Worm (Caenorhabditis elegans) whole organism, L4 larva: ENCODE measurements around the gene cest-28.
A peak's percentile ranks its signal among the peaks of the same experiment; 100 is the strongest.

Source experiments
- T20F7.1 ChIP-seq: fragments of 200-800 bp; sonication (Bioruptor generic); optimal IDR thresholded peaks from 2 replicates; lab custom pipeline; 2018; ENCODE audit warnings: mild to moderate bottlenecking, missing genetic modification characterization, missing compliant biosample characterization
- T26A8.4 ChIP-seq: fragments of 200-800 bp; sonication (Bioruptor generic); IDR thresholded peaks from 2 replicates; pipeline ENCODE4 v1.3.6; 2022; ENCODE audit warnings: missing genetic modification characterization, missing compliant biosample characterization
- Y105C5A.15 ChIP-seq: fragments of 200-800 bp; sonication (Bioruptor generic); IDR thresholded peaks from 2 replicates; pipeline ENCODE4 v1.3.6; 2022; ENCODE audit warnings: missing genetic modification characterization, missing compliant biosample characterization
- ZK337.2 ChIP-seq: fragments of 200-800 bp; sonication (Bioruptor generic); IDR thresholded peaks from 2 replicates; pipeline ENCODE4 v1.3.6; 2022; ENCODE audit warnings: missing genetic modification reagents, missing genetic modification characterization, missing compliant biosample characterization
- aha-1 ChIP-seq: fragments of 150-350 bp; peaks from one replicate; lab custom pipeline; 2014; ENCODE audit warnings: missing biosample characterization, missing genetic modification characterization
- aly-2 ChIP-seq: sonication (generic microtip); optimal IDR thresholded peaks from 2 replicates; lab custom pipeline; 2018; ENCODE audit warnings: missing biosample characterization, missing genetic modification characterization
- ceh-20 ChIP-seq: fragments of 200-800 bp; sonication (Bioruptor generic); IDR thresholded peaks from 2 replicates; pipeline ENCODE4 v1.3.6; 2022; ENCODE audit warnings: missing genetic modification reagents, missing genetic modification characterization, missing compliant biosample characterization
- ceh-32 ChIP-seq: sonication (generic microtip); optimal IDR thresholded peaks from 2 replicates; lab custom pipeline; 2016; ENCODE audit warnings: mild to moderate bottlenecking, missing genetic modification characterization, missing compliant biosample characterization; ENCODE audit not compliant: poor library complexity
- ceh-44 ChIP-seq: fragments of 200-800 bp; sonication (Bioruptor generic); IDR thresholded peaks from 2 replicates; pipeline ENCODE4 v1.3.6; 2022; ENCODE audit warnings: missing genetic modification reagents, missing genetic modification characterization, missing compliant biosample characterization
- ceh-62 ChIP-seq: sonication (generic microtip); optimal IDR thresholded peaks from 2 replicates; lab custom pipeline; 2017; ENCODE audit warnings: missing biosample characterization, missing genetic modification characterization
- ceh-82 ChIP-seq: sonication (generic microtip); optimal IDR thresholded peaks from 2 replicates; lab custom pipeline; 2017; ENCODE audit warnings: missing biosample characterization, missing genetic modification characterization
- cey-2 ChIP-seq: sonication (generic microtip); optimal IDR thresholded peaks from 3 replicates; lab custom pipeline; 2017; ENCODE audit warnings: missing genetic modification characterization, mild to moderate bottlenecking, missing compliant biosample characterization, antibody characterized with exemption, borderline replicate concordance; ENCODE audit not compliant: insufficient read depth
- daf-16 ChIP-seq, 3 experiments: sonication (generic microtip); optimal IDR thresholded peaks; 2 replicates each; lab custom pipeline; 2016 to 2017; ENCODE audit warnings: missing genetic modification characterization in 3 of 3, missing genetic modification reagents in 3 of 3, mild to moderate bottlenecking in 2 of 3, missing compliant biosample characterization in 2 of 3, missing biosample characterization in 1 of 3, moderate library complexity in 1 of 3
- dmd-6 ChIP-seq: fragments of 200-800 bp; sonication (Bioruptor generic); IDR thresholded peaks from 2 replicates; pipeline ENCODE4 v1.3.6; 2022; ENCODE audit warnings: missing genetic modification reagents, missing genetic modification characterization, missing compliant biosample characterization
- dve-1 ChIP-seq: sonication (generic microtip); optimal IDR thresholded peaks from 2 replicates; lab custom pipeline; 2017; ENCODE audit warnings: antibody characterized with exemption, mild to moderate bottlenecking, missing genetic modification characterization, missing compliant biosample characterization; ENCODE audit not compliant: insufficient read depth
- fkh-10 ChIP-seq: fragments of 150-350 bp; optimal IDR thresholded peaks from 2 replicates; lab custom pipeline; 2014; ENCODE audit warnings: missing biosample characterization, missing genetic modification reagents, missing genetic modification characterization
- fos-1 ChIP-seq: fragments of 150-350 bp; optimal IDR thresholded peaks from 2 replicates; lab custom pipeline; 2014; ENCODE audit warnings: missing biosample characterization, missing genetic modification characterization
- hlh-11 ChIP-seq: fragments of 200-800 bp; sonication (Bioruptor generic); optimal IDR thresholded peaks from 2 replicates; lab custom pipeline; 2018; ENCODE audit warnings: mild to moderate bottlenecking, missing genetic modification characterization, missing compliant biosample characterization
- hlh-30 ChIP-seq: sonication (generic microtip); optimal IDR thresholded peaks from 2 replicates; lab custom pipeline; 2017; ENCODE audit warnings: antibody characterized with exemption, mild to moderate bottlenecking, missing genetic modification characterization, missing compliant biosample characterization; ENCODE audit not compliant: insufficient read depth
- hmg-1.1 ChIP-seq: fragments of 200-800 bp; sonication (Bioruptor generic); IDR thresholded peaks from 2 replicates; pipeline ENCODE4 v1.3.6; 2022; ENCODE audit warnings: missing genetic modification reagents, missing genetic modification characterization, missing compliant biosample characterization
- lin-1 ChIP-seq: fragments of 200-800 bp; sonication (Bioruptor generic); IDR thresholded peaks from 2 replicates; pipeline ENCODE4 v1.3.6; 2022; ENCODE audit warnings: missing genetic modification reagents, missing genetic modification characterization, missing compliant biosample characterization
- lin-13 ChIP-seq: fragments of 150-350 bp; optimal IDR thresholded peaks from 2 replicates; lab custom pipeline; 2014; ENCODE audit warnings: missing biosample characterization, missing genetic modification reagents, missing genetic modification characterization
- lin-38 ChIP-seq: fragments of 200-800 bp; sonication (Bioruptor generic); IDR thresholded peaks from 2 replicates; pipeline ENCODE4 v1.3.6; 2022; ENCODE audit warnings: missing genetic modification reagents, missing genetic modification characterization, missing compliant biosample characterization
- lsy-2 ChIP-seq, 2 experiments: fragments of 150-350 bp in 1 of 2; sonication (generic microtip) in 1 of 2; optimal IDR thresholded peaks; 2 replicates each; lab custom pipeline; 2014 to 2017; ENCODE audit warnings: missing biosample characterization in 2 of 2, missing genetic modification characterization in 2 of 2
- mdt-29 ChIP-seq: fragments of 200-800 bp; sonication (Bioruptor generic); IDR thresholded peaks from 2 replicates; pipeline ENCODE4 v1.3.6; 2022; ENCODE audit warnings: missing genetic modification reagents, missing genetic modification characterization, missing compliant biosample characterization
- mep-1 ChIP-seq: fragments of 150-350 bp; sonication (generic microtip); optimal IDR thresholded peaks from 3 replicates; lab custom pipeline; 2014; ENCODE audit warnings: missing biosample characterization, missing genetic modification characterization
- mes-2 ChIP-seq: sonication (generic microtip); optimal IDR thresholded peaks from 2 replicates; lab custom pipeline; 2016; ENCODE audit warnings: missing genotype, mild to moderate bottlenecking, missing genetic modification characterization, missing compliant biosample characterization; ENCODE audit not compliant: poor library complexity, severe bottlenecking
- mxl-2 ChIP-seq: fragments of 200-800 bp; sonication (Bioruptor generic); conservative IDR thresholded peaks from 2 replicates; pipeline ENCODE4 v1.3.6; 2022; ENCODE audit warnings: missing genetic modification reagents, missing genetic modification characterization, missing compliant biosample characterization
- mxl-3 ChIP-seq: fragments of 200-800 bp; sonication (Bioruptor generic); optimal IDR thresholded peaks from 2 replicates; lab custom pipeline; 2018; ENCODE audit warnings: mild to moderate bottlenecking, missing genetic modification characterization, missing compliant biosample characterization
- nhr-10 ChIP-seq: fragments of 150-350 bp; optimal IDR thresholded peaks from 2 replicates; lab custom pipeline; 2014; ENCODE audit warnings: missing biosample characterization, missing genetic modification characterization
- nhr-102 ChIP-seq: sonication (generic microtip); optimal IDR thresholded peaks from 2 replicates; lab custom pipeline; 2016; ENCODE audit warnings: mild to moderate bottlenecking, missing genetic modification characterization, moderate library complexity, missing compliant biosample characterization
- nhr-28 ChIP-seq: fragments of 150-350 bp; optimal IDR thresholded peaks from 2 replicates; lab custom pipeline; 2014; ENCODE audit warnings: missing biosample characterization, missing genetic modification characterization
- nhr-41 ChIP-seq: fragments of 200-800 bp; sonication (Bioruptor generic); IDR thresholded peaks from 2 replicates; pipeline ENCODE4 v1.3.6; 2022; ENCODE audit warnings: missing genetic modification reagents, missing genetic modification characterization, missing compliant biosample characterization
- nhr-48 ChIP-seq: sonication (generic microtip); optimal IDR thresholded peaks from 2 replicates; lab custom pipeline; 2016; ENCODE audit warnings: mild to moderate bottlenecking, missing genetic modification characterization, missing compliant biosample characterization
- nhr-6 ChIP-seq: fragments of 150-350 bp; optimal IDR thresholded peaks from 2 replicates; lab custom pipeline; 2014; ENCODE audit warnings: missing biosample characterization, missing genetic modification characterization
- nhr-77 ChIP-seq: fragments of 150-350 bp; optimal IDR thresholded peaks from 2 replicates; lab custom pipeline; 2014; ENCODE audit warnings: missing biosample characterization, missing genetic modification characterization
- php-3 ChIP-seq: fragments of 200-800 bp; sonication (Bioruptor generic); IDR thresholded peaks from 2 replicates; pipeline ENCODE4 v1.3.6; 2022; ENCODE audit warnings: missing genetic modification reagents, missing genetic modification characterization, missing compliant biosample characterization
- pqm-1 ChIP-seq: sonication (generic microtip); optimal IDR thresholded peaks from 2 replicates; lab custom pipeline; 2017; ENCODE audit warnings: missing biosample characterization, missing genetic modification characterization
- sdz-12 ChIP-seq: fragments of 200-800 bp; sonication (Bioruptor generic); optimal IDR thresholded peaks from 2 replicates; lab custom pipeline; 2018; ENCODE audit warnings: mild to moderate bottlenecking, missing genetic modification characterization, missing compliant biosample characterization
- set-16 ChIP-seq: fragments of 200-800 bp; sonication (Bioruptor generic); IDR thresholded peaks from 2 replicates; pipeline ENCODE4 v1.3.6; 2022; ENCODE audit warnings: missing genetic modification reagents, missing genetic modification characterization, missing compliant biosample characterization
- skn-1 ChIP-seq: fragments of 150-350 bp; optimal IDR thresholded peaks from 2 replicates; lab custom pipeline; 2014; ENCODE audit warnings: missing biosample characterization, missing genetic modification characterization
- tra-1 ChIP-seq: fragments of 200-800 bp; sonication (Bioruptor generic); IDR thresholded peaks from 2 replicates; pipeline ENCODE4 v1.3.6; 2022; ENCODE audit warnings: missing genetic modification reagents, missing genetic modification characterization, missing compliant biosample characterization
- unc-130 ChIP-seq: sonication (generic microtip); optimal IDR thresholded peaks from 2 replicates; lab custom pipeline; 2016; ENCODE audit warnings: missing genetic modification reagents, missing genetic modification characterization, missing compliant biosample characterization
- unc-62 ChIP-seq, 3 experiments: fragments of 150-350 bp in 1 of 3; sonication (generic microtip); optimal IDR thresholded peaks in 2 of 3; peaks in 1 of 3; 1 replicate in 1 of 3; 2 replicates in 2 of 3; lab custom pipeline; 2014 to 2017; ENCODE audit warnings: missing biosample characterization in 3 of 3, missing genetic modification characterization in 3 of 3, missing genetic modification reagents in 3 of 3, missing genotype in 1 of 3
- zag-1 ChIP-seq: fragments of 150-350 bp; optimal IDR thresholded peaks from 2 replicates; lab custom pipeline; 2014; ENCODE audit warnings: missing biosample characterization, missing genetic modification characterization
- ztf-11 ChIP-seq: fragments of 150-350 bp; optimal IDR thresholded peaks from 2 replicates; lab custom pipeline; 2014; ENCODE audit warnings: missing biosample characterization, missing genetic modification characterization

Gene cest-28

ce11 chrV:6705367-6705766 lies 35.7 kb downstream of the cest-28 start:
- TF ChIP-seq unc-62 (GFP tag; optimal IDR thresholded peaks at IDR 0.05 in 1 of 2; lab: Kevin White, UChicago) = no peak
- no peak for TF ChIP-seq unc-62 (tag; optimal IDR thresholded peaks at IDR 0.05; lab: Kevin White, UChicago)
- TF ChIP-seq skn-1 = no peak
- TF ChIP-seq unc-130 (GFP tag; lab: Kevin White, UChicago) = no peak
- no peak for TF ChIP-seq set-16
- TF ChIP-seq ceh-32 (tag; lab: Kevin White, UChicago) = no peak
- TF ChIP-seq nhr-41 = no peak
- no peak for TF ChIP-seq ceh-20 (GFP tag; lab: Robert Waterston, UW)
- TF ChIP-seq mxl-2 (GFP tag; lab: Robert Waterston, UW) = no peak

- TF ChIP-seq T26A8.4 (GFP tag; lab: Robert Waterston, UW) (no peak), lin-13 (no peak), hmg-1.1 (GFP tag; lab: Robert Waterston, UW) (no peak), nhr-6 (peak; percentile 28), mxl-3 (GFP tag; lab: Kevin White, UChicago) (peak; percentile 39), ceh-62 (tag; lab: Kevin White, UChicago) (no peak), lin-1 (0 out of 2 replicates have a peak, but pooled peaks have one; percentile 53), hlh-11 (tag; lab: Kevin White, UChicago) (peak; percentile 66), nhr-28 (tag; lab: Kevin White, UChicago) (peak; percentile 66), mes-2 (tag; lab: Kevin White, UChicago) (peak; percentile 11), T20F7.1 (GFP tag; lab: Kevin White, UChicago) (peak; percentile 79), nhr-77 (tag; lab: Kevin White, UChicago) (peak; percentile 62), dve-1 (tag; lab: Kevin White, UChicago) (peak; percentile 81), daf-16 (GFP tag; optimal IDR thresholded peaks at IDR 0.05; lab: Kevin White, UChicago) (no peak), daf-16 (tag; optimal IDR thresholded peaks at IDR 0.05; lab: Kevin White, UChicago) (peak; percentile 67), dmd-6 (GFP tag; lab: Robert Waterston, UW) (peak; percentile 76), mdt-29 (GFP tag; lab: Robert Waterston, UW) (no peak), zag-1 (tag; lab: Kevin White, UChicago) (no peak), tra-1 (GFP tag; lab: Robert Waterston, UW) (0 out of 2 replicates have a peak, but pooled peaks have one; percentile 33), pqm-1 (tag; lab: Kevin White, UChicago) (peak; percentile 84), mep-1 (peak; percentile 58), php-3 (GFP tag; lab: Robert Waterston, UW) (0 out of 2 replicates have a peak, but pooled peaks have one; percentile 7), lsy-2 (tag; optimal IDR thresholded peaks at IDR 0.05; lab: Kevin White, UChicago) (peak in 1 of 2 experiments; percentile 48), nhr-48 (tag; lab: Kevin White, UChicago) (peak; percentile 6), nhr-102 (tag; lab: Kevin White, UChicago) (peak; percentile 30), unc-62 (GFP tag; optimal IDR thresholded peaks at IDR 0.05 in 1 of 2; lab: Kevin White, UChicago) (no peak), unc-62 (tag; optimal IDR thresholded peaks at IDR 0.05; lab: Kevin White, UChicago) (no peak), hlh-30 (tag; lab: Kevin White, UChicago) (peak; percentile 44)
- TF ChIP-seq, all 104 proteins: peak for 19
Measured at ce11 chrV:6706771-6707170, 37.2 kb downstream of the cest-28 start, which contains the start of gene W02F12.4. TSS of gene W02F12.4 (minus strand) at chrV:6706934.

- TF ChIP-seq ceh-82 (tag; lab: Kevin White, UChicago) (no peak), nhr-48 (tag; lab: Kevin White, UChicago) (peak; percentile 35), mxl-3 (GFP tag; lab: Kevin White, UChicago) (peak; percentile 54), ceh-44 (no peak), mxl-2 (GFP tag; lab: Robert Waterston, UW) (no peak), lin-38 (GFP tag; lab: Robert Waterston, UW) (peak; percentile 59), fkh-10 (GFP tag; lab: Kevin White, UChicago) (no peak), lsy-2 (tag; optimal IDR thresholded peaks at IDR 0.05; lab: Kevin White, UChicago) (peak in 1 of 2 experiments; percentile 36), aly-2 (tag; lab: Kevin White, UChicago) (no peak), fos-1 (tag; lab: Kevin White, UChicago) (no peak), sdz-12 (no peak), ZK337.2 (no peak), Y105C5A.15 (no peak), cey-2 (tag; lab: Kevin White, UChicago) (no peak), nhr-10 (tag; lab: Kevin White, UChicago) (no peak), hmg-1.1 (GFP tag; lab: Robert Waterston, UW) (peak; percentile 50; the same call in 1 of the 2 replicates), ztf-11 (tag; lab: Kevin White, UChicago) (no peak), aha-1 (tag; lab: Kevin White, UChicago) (no peak)
Measured at ce11 chrV:6709050-6709683, 39.5 kb downstream of the cest-28 start, which contains the start of gene dlst-1. TSS of gene dlst-1 (minus strand) at chrV:6709101.
